Worm (Caenorhabditis elegans): ENCODE measurements around the gene lbp-4.
A peak's percentile ranks its signal among the peaks of the same experiment; 100 is the strongest.

lbp-4 gene

ce11 chrV:7804064-7804800 lies 16.1 kb upstream of the lbp-4 start, which contains the start of gene uvs-1 (continued):
- TF ChIP-seq lin-13 (GFP tag; optimal IDR thresholded peaks at IDR 0.05): no peak
- TF ChIP-seq sem-4 (tag; optimal IDR thresholded peaks at IDR 0.05): no peak
- TF ChIP-seq nhr-237 (tag; optimal IDR thresholded peaks at IDR 0.05): no peak
- no peak for TF ChIP-seq zag-1 (tag; optimal IDR thresholded peaks at IDR 0.05)

DNA sequence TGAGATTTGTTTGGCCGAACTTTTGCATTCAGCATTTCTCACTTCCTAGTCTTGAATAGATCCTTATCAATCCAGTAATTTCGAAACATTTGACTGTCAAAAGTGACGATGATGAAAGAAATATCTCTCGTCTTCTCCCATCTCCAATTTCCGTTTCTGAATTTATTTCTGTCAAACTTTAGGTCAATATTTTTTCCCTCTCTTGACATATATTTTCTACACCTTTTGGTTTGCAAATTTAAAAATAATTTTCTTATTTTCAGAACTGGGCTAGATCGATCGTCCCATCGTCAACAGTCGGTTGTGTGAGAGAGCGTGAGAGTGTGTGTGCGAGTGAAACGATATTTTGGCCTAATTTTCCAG lies 15.6 kb upstream of the lbp-4 start, which contains the start of gene xpo-1:
Gene xpo-1, plus strand, starts transcription at position 264 of the 363 bp plus-strand sequence.
- TF ChIP-seq elt-1 (tag; optimal IDR thresholded peaks at IDR 0.05) (no peak), aly-2 (tag; optimal IDR thresholded peaks at IDR 0.05) (no peak)

- TF ChIP-seq skn-1 (tag; optimal IDR thresholded peaks at IDR 0.05): no peak
- TF ChIP-seq ama-1 (optimal IDR thresholded peaks at IDR 0.05): peak; percentile 17
Measured at ce11 chrV:7806629-7807028, 13.7 kb upstream of the lbp-4 start.

- TF ChIP-seq mbf-1 (tag; optimal IDR thresholded peaks at IDR 0.05) (no peak), sma-3 (GFP tag; optimal IDR thresholded peaks at IDR 0.05) (no peak), sma-9 (GFP tag; optimal IDR thresholded peaks at IDR 0.05) (no peak), sma-9 (tag; optimal IDR thresholded peaks at IDR 0.05) (no peak), lsy-2 (tag; optimal IDR thresholded peaks at IDR 0.05) (no peak), R02D3.7 (tag; optimal IDR thresholded peaks at IDR 0.05) (no peak), dmd-4 (tag; optimal IDR thresholded peaks at IDR 0.05) (no peak), crh-2 (tag; optimal IDR thresholded peaks at IDR 0.05) (no peak), nhr-129 (tag; optimal IDR thresholded peaks at IDR 0.05) (no peak), nhr-23 (tag; optimal IDR thresholded peaks at IDR 0.05) (no peak), snpc-4 (tag; optimal IDR thresholded peaks at IDR 0.05) (no peak), ama-1 (optimal IDR thresholded peaks at IDR 0.05) (no peak), egl-27 (tag; optimal IDR thresholded peaks at IDR 0.05) (no peak), lin-11 (tag; optimal IDR thresholded peaks at IDR 0.05) (no peak)
Measured at ce11 chrV:7808444-7808843, 11.9 kb upstream of the lbp-4 start.

DNA sequence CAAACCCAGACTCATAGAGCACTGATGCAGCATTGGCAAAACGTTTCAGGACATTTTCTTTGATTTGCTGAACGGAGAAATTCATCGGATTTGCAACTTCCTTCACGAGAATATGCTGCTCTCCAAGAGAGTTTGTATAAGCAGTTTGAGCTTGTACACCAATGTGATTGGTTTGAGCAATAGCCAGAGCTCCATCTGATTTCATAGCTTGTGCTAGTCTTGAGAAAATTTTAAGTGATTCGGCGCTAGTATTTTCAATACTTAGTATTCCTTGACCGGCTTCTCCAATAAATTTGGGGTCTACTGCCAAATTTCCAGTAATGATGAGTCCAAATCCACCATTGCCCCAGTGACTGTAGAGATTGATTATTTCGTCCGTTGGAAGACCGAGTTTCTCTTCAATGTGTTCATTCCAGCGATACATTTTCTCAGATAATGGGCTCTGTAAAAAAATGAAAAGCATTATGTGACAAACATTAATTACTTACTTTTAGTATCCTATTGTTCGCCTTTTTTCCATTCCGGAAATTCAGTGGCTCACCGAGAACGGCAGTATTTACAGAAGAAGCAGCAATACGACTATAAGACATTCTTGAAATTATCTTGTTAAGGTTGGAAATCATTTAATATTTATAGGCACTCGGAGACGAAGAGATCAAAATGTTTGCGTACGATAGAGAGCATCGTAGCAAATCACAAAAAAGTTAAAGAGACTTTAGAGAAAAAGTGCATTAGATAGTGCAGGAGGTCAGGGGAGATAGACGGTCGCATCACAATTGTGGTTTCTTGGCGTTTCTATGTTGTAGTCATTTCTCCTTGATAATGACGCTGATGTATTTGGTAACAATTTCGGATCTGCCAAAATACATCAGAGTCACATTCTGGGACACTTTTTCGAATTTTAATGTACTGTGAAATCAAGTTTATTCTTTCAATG lies 10.8 kb upstream of the lbp-4 start, which contains the start of gene ZK742.3:
Gene ZK742.3, minus strand, starts transcription at position 593 of the 937 bp plus-strand sequence.
- peak; percentile 47 for TF ChIP-seq sma-9 (GFP tag; optimal IDR thresholded peaks at IDR 0.05)
- TF ChIP-seq sma-9 (tag; optimal IDR thresholded peaks at IDR 0.05): no peak
- no peak for TF ChIP-seq unc-62 (GFP tag; optimal IDR thresholded peaks at IDR 0.05)
- TF ChIP-seq nhr-25 (tag; optimal IDR thresholded peaks at IDR 0.05): no peak
- TF ChIP-seq nhr-77 (tag; optimal IDR thresholded peaks at IDR 0.05): no peak
- no peak for TF ChIP-seq nhr-237 (tag; optimal IDR thresholded peaks at IDR 0.05)
- no peak for TF ChIP-seq nhr-6 (tag; optimal IDR thresholded peaks at IDR 0.05)
- TF ChIP-seq sem-4 (tag; optimal IDR thresholded peaks at IDR 0.05): no peak
- TF ChIP-seq fos-1 (tag; optimal IDR thresholded peaks at IDR 0.05): peak; percentile 65
- TF ChIP-seq gmeb-1 (tag; optimal IDR thresholded peaks at IDR 0.05): no peak
- TF ChIP-seq elt-3 (tag; optimal IDR thresholded peaks at IDR 0.05): no peak
- TF ChIP-seq ztf-1 (GFP tag; conservative IDR thresholded peaks at IDR 0.05): no peak
- peak; percentile 12 for TF ChIP-seq nhr-129 (tag; optimal IDR thresholded peaks at IDR 0.05)
- no peak for TF ChIP-seq ceh-82 (tag; optimal IDR thresholded peaks at IDR 0.05)
- no peak for TF ChIP-seq zag-1 (tag; optimal IDR thresholded peaks at IDR 0.05)
- no peak for TF ChIP-seq blmp-1 (tag; optimal IDR thresholded peaks at IDR 0.05; ENCODE audit: insufficient read depth)
- TF ChIP-seq lin-39 (tag; optimal IDR thresholded peaks at IDR 0.05): no peak
- peak; percentile 19 for TF ChIP-seq crh-2 (tag; optimal IDR thresholded peaks at IDR 0.05)
- TF ChIP-seq lsy-2 (tag; optimal IDR thresholded peaks at IDR 0.05): no peak

Data from whole organism, L2 larva.